Fruit fly (Drosophila melanogaster) whole organism, embryonic: ENCODE measurements around the gene corn.
A peak's percentile ranks its signal among the peaks of the same experiment; 100 is the strongest.

Source experiments
- Aef1 ChIP-seq: fragments of 200-800 bp; sonication (Bioruptor generic); IDR thresholded peaks from 3 replicates; pipeline ENCODE4 v1.3.6; 2022; ENCODE audit warnings: missing biosample characterization, missing genetic modification characterization
- Atf3 ChIP-seq: fragments of 200-800 bp; sonication (Bioruptor generic); optimal IDR thresholded peaks from 3 replicates; lab custom pipeline; 2016; ENCODE audit warnings: missing biosample characterization, missing genetic modification characterization
- Atf6 ChIP-seq: fragments of 200-800 bp; sonication (Bioruptor generic); IDR thresholded peaks from 2 replicates; pipeline ENCODE4 v1.3.6; 2022; ENCODE audit warnings: missing biosample characterization, missing genetic modification characterization
- C15 ChIP-seq: fragments of 200-800 bp; sonication (Bioruptor generic); IDR thresholded peaks from 3 replicates; pipeline ENCODE4 v1.3.6; 2022; ENCODE audit warnings: missing biosample characterization, missing genetic modification characterization
- CG11504 ChIP-seq: fragments of 200-800 bp; sonication (Bioruptor generic); optimal IDR thresholded peaks from 3 replicates; lab custom pipeline; 2019; ENCODE audit warnings: missing biosample characterization, mild to moderate bottlenecking, missing genetic modification characterization, moderate library complexity
- CG11723 ChIP-seq: fragments of 200-800 bp; sonication (Bioruptor generic); optimal IDR thresholded peaks from 2 replicates; lab custom pipeline; 2017; ENCODE audit warnings: missing biosample characterization, mild to moderate bottlenecking, missing genetic modification characterization
- CG12236 ChIP-seq: fragments of 200-800 bp; sonication (Bioruptor generic); optimal IDR thresholded peaks from 2 replicates; lab custom pipeline; 2016; ENCODE audit warnings: missing biosample characterization, missing genetic modification characterization
- CG14860 ChIP-seq: fragments of 200-800 bp; sonication (Bioruptor generic); IDR thresholded peaks from 3 replicates; pipeline ENCODE4 v1.3.6; 2022; ENCODE audit warnings: missing biosample characterization, missing genetic modification characterization; ENCODE audit not compliant: partially characterized antibody
- CG15479 ChIP-seq: fragments of 200-800 bp; sonication (Bioruptor generic); optimal IDR thresholded peaks from 3 replicates; lab custom pipeline; 2019; ENCODE audit warnings: missing biosample characterization, mild to moderate bottlenecking, missing genetic modification characterization, moderate library complexity
- CG16779 ChIP-seq: fragments of 200-800 bp; sonication (Bioruptor generic); IDR thresholded peaks from 2 replicates; pipeline ENCODE4 v1.3.6; 2022; ENCODE audit warnings: missing biosample characterization, missing genetic modification characterization
- CG16815 ChIP-seq: fragments of 200-800 bp; sonication (Bioruptor generic); optimal IDR thresholded peaks from 3 replicates; lab custom pipeline; 2017; ENCODE audit warnings: missing biosample characterization, mild to moderate bottlenecking, missing genetic modification characterization
- CG2120 ChIP-seq: fragments of 200-800 bp; sonication (Bioruptor generic); optimal IDR thresholded peaks from 3 replicates; lab custom pipeline; 2016; ENCODE audit warnings: missing biosample characterization, missing genetic modification characterization
- CG2202 ChIP-seq: fragments of 200-800 bp; sonication (Bioruptor generic); optimal IDR thresholded peaks from 2 replicates; lab custom pipeline; 2018; ENCODE audit warnings: missing biosample characterization, mild to moderate bottlenecking, missing genetic modification characterization
- CG31224 ChIP-seq: fragments of 200-800 bp; sonication (Bioruptor generic); IDR thresholded peaks from 2 replicates; pipeline ENCODE4 v1.3.6; 2022; ENCODE audit warnings: missing biosample characterization, missing genetic modification characterization
- CG34376 ChIP-seq: fragments of 200-800 bp; sonication (Bioruptor generic); optimal IDR thresholded peaks from 2 replicates; lab custom pipeline; 2018; ENCODE audit warnings: missing biosample characterization, mild to moderate bottlenecking, missing genetic modification characterization
- CG4424 ChIP-seq: fragments of 200-800 bp; sonication (Bioruptor generic); optimal IDR thresholded peaks from 3 replicates; lab custom pipeline; 2016; ENCODE audit warnings: missing biosample characterization, missing genetic modification characterization
- CG4707 ChIP-seq: fragments of 200-800 bp; sonication (Bioruptor generic); optimal IDR thresholded peaks from 2 replicates; lab custom pipeline; 2018; ENCODE audit warnings: missing biosample characterization, mild to moderate bottlenecking, missing genetic modification characterization, moderate library complexity
- CG6683 ChIP-seq: fragments of 200-800 bp; sonication (Bioruptor generic); optimal IDR thresholded peaks from 2 replicates; lab custom pipeline; 2017; ENCODE audit warnings: missing biosample characterization, mild to moderate bottlenecking, missing genetic modification characterization, missing genetic modification reagents
- CG7556 ChIP-seq: fragments of 200-800 bp; sonication (Bioruptor generic); optimal IDR thresholded peaks from 2 replicates; lab custom pipeline; 2017; ENCODE audit warnings: missing biosample characterization, mild to moderate bottlenecking, missing genetic modification characterization
- CG7928 ChIP-seq: fragments of 200-800 bp; sonication (Bioruptor generic); optimal IDR thresholded peaks from 2 replicates; lab custom pipeline; 2017; ENCODE audit warnings: missing biosample characterization, mild to moderate bottlenecking, missing genetic modification characterization
- CG8388 ChIP-seq: fragments of 200-800 bp; sonication (Bioruptor generic); optimal IDR thresholded peaks from 2 replicates; lab custom pipeline; 2019; ENCODE audit warnings: missing biosample characterization, mild to moderate bottlenecking, missing genetic modification characterization, moderate library complexity
- CG9817 ChIP-seq: fragments of 200-800 bp; sonication (Bioruptor generic); optimal IDR thresholded peaks from 2 replicates; lab custom pipeline; 2018; ENCODE audit warnings: missing biosample characterization, mild to moderate bottlenecking, missing genetic modification characterization, moderate library complexity
- CoRest ChIP-seq: fragments of 200-800 bp; sonication (Bioruptor generic); optimal IDR thresholded peaks from 3 replicates; lab custom pipeline; 2018; ENCODE audit warnings: missing biosample characterization, mild to moderate bottlenecking, missing genetic modification characterization, moderate library complexity
- D ChIP-seq, 2 experiments: fragments of 200-800 bp in 1 of 2; fragments of >200 bp in 1 of 2; sonication (Bioruptor generic) in 1 of 2; optimal IDR thresholded peaks; 2 replicates in 1 of 2; 3 replicates in 1 of 2; lab custom pipeline; 2017; ENCODE audit warnings: mild to moderate bottlenecking in 1 of 2, missing biosample characterization in 1 of 2, missing genetic modification characterization in 1 of 2, missing genetic modification reagents in 1 of 2
- Dll ChIP-seq: fragments of 200-800 bp; sonication (Bioruptor generic); IDR thresholded peaks from 4 replicates; pipeline ENCODE4 v1.3.6; 2022; ENCODE audit warnings: missing biosample characterization, missing genetic modification characterization; ENCODE audit not compliant: partially characterized antibody
- Gsc ChIP-seq: fragments of 200-800 bp; sonication (Bioruptor generic); IDR thresholded peaks from 2 replicates; pipeline ENCODE4 v1.3.6; 2022; ENCODE audit warnings: missing biosample characterization, missing genetic modification characterization
- Hr51 ChIP-seq, 2 experiments: fragments of 200-800 bp; sonication (Bioruptor generic); optimal IDR thresholded peaks; 2 replicates in 1 of 2; 3 replicates in 1 of 2; lab custom pipeline; 2016 to 2018; ENCODE audit warnings: missing biosample characterization in 2 of 2, missing genetic modification characterization in 2 of 2, mild to moderate bottlenecking in 1 of 2, moderate library complexity in 1 of 2
- NfI ChIP-seq: fragments of 200-800 bp; sonication (Bioruptor generic); optimal IDR thresholded peaks from 3 replicates; lab custom pipeline; 2018; ENCODE audit warnings: missing biosample characterization, mild to moderate bottlenecking, missing genetic modification characterization, moderate library complexity
- Sry-δ ChIP-seq: fragments of 200-800 bp; sonication (Bioruptor generic); optimal IDR thresholded peaks from 2 replicates; lab custom pipeline; 2016; ENCODE audit warnings: missing biosample characterization, missing genetic modification characterization
- Tbp ChIP-seq: fragments of >200 bp; optimal IDR thresholded peaks from 2 replicates; lab custom pipeline; 2018; ENCODE audit warnings: missing biosample characterization, missing genetic modification characterization
- Usf ChIP-seq: fragments of 200-800 bp; sonication (Bioruptor generic); optimal IDR thresholded peaks from 2 replicates; lab custom pipeline; 2017; ENCODE audit warnings: missing genotype, missing biosample characterization, missing genetic modification characterization
- abd-A ChIP-seq: fragments of 200-800 bp; sonication (Bioruptor generic); optimal IDR thresholded peaks from 3 replicates; lab custom pipeline; 2019; ENCODE audit warnings: missing biosample characterization, mild to moderate bottlenecking, missing genetic modification characterization, moderate library complexity
- ato ChIP-seq: fragments of 200-800 bp; sonication (Bioruptor generic); IDR thresholded peaks from 2 replicates; pipeline ENCODE4 v1.3.6; 2022; ENCODE audit warnings: missing biosample characterization, missing genetic modification characterization; ENCODE audit not compliant: partially characterized antibody
- bcd ChIP-seq: fragments of 200-800 bp; sonication (Bioruptor generic); optimal IDR thresholded peaks from 2 replicates; lab custom pipeline; 2017; ENCODE audit warnings: missing biosample characterization, mild to moderate bottlenecking, missing genetic modification characterization
- bowl ChIP-seq: fragments of 200-800 bp; sonication (Bioruptor generic); IDR thresholded peaks from 2 replicates; pipeline ENCODE4 v1.3.6; 2022; ENCODE audit warnings: missing biosample characterization, missing genetic modification characterization
- dysf ChIP-seq: fragments of 200-800 bp; sonication (Bioruptor generic); IDR thresholded peaks from 3 replicates; pipeline ENCODE4 v1.3.6; 2022; ENCODE audit warnings: missing biosample characterization, missing genetic modification characterization
- en ChIP-seq: fragments of 200-800 bp; sonication (Bioruptor generic); optimal IDR thresholded peaks from 2 replicates; lab custom pipeline; 2016; ENCODE audit warnings: missing biosample characterization, missing genetic modification characterization
- eyg ChIP-seq: fragments of 200-800 bp; sonication (Bioruptor generic); optimal IDR thresholded peaks from 3 replicates; lab custom pipeline; 2016; ENCODE audit warnings: missing biosample characterization, missing genetic modification characterization
- hth ChIP-seq: fragments of >200 bp; optimal IDR thresholded peaks from 2 replicates; lab custom pipeline; 2017; ENCODE audit warnings: inconsistent platforms
- jing ChIP-seq: fragments of 200-800 bp; sonication (Bioruptor generic); optimal IDR thresholded peaks from 2 replicates; lab custom pipeline; 2018; ENCODE audit warnings: missing biosample characterization, mild to moderate bottlenecking, missing genetic modification characterization
- otp ChIP-seq: fragments of 200-800 bp; sonication (Bioruptor generic); IDR thresholded peaks from 3 replicates; pipeline ENCODE4, ENCODE4 v1.3.6; 2022; ENCODE audit warnings: missing biosample characterization, missing genetic modification characterization
- peb ChIP-seq: fragments of 200-800 bp; sonication (Bioruptor generic); IDR thresholded peaks from 2 replicates; pipeline ENCODE4 v1.3.6; 2022; ENCODE audit warnings: missing biosample characterization, missing genetic modification characterization
- phol ChIP-seq: fragments of 200-800 bp; sonication (Bioruptor generic); optimal IDR thresholded peaks from 3 replicates; lab custom pipeline; 2018; ENCODE audit warnings: missing biosample characterization, mild to moderate bottlenecking, missing genetic modification characterization, moderate library complexity
- prd ChIP-seq, 3 experiments: fragments of >200 bp in 2 of 3; fragments of 200-800 bp in 1 of 3; sonication (Bioruptor generic) in 1 of 3; optimal IDR thresholded peaks in 2 of 3; IDR thresholded peaks in 1 of 3; 2 replicates in 2 of 3; 3 replicates in 1 of 3; pipeline versions ENCODE4 v1.3.6 to Lab custom; 2017 to 2022; ENCODE audit warnings: missing biosample characterization in 1 of 3, missing genetic modification characterization in 1 of 3
- pzg ChIP-seq: fragments of 200-800 bp; sonication (Bioruptor generic); optimal IDR thresholded peaks from 3 replicates; lab custom pipeline; 2018; ENCODE audit warnings: missing biosample characterization, mild to moderate bottlenecking, missing genetic modification characterization, moderate library complexity
- ranshi ChIP-seq: fragments of 200-800 bp; sonication (Bioruptor generic); IDR thresholded peaks from 2 replicates; pipeline ENCODE4 v1.3.6; 2022; ENCODE audit warnings: missing biosample characterization, missing genetic modification characterization
- repo ChIP-seq: fragments of 200-800 bp; sonication (Bioruptor generic); optimal IDR thresholded peaks from 2 replicates; lab custom pipeline; 2016; ENCODE audit warnings: missing biosample characterization, missing genetic modification characterization
- sens-2 ChIP-seq: fragments of 200-800 bp; sonication (Bioruptor generic); IDR thresholded peaks from 2 replicates; pipeline ENCODE4 v1.3.6; 2022; ENCODE audit warnings: missing biosample characterization, missing genetic modification characterization
- stc ChIP-seq: fragments of 200-800 bp; sonication (Bioruptor generic); IDR thresholded peaks from 2 replicates; pipeline ENCODE4 v1.3.6; 2022; ENCODE audit warnings: missing biosample characterization, missing genetic modification characterization
- tll ChIP-seq, 2 experiments: fragments of 200-800 bp in 1 of 2; fragments of >200 bp in 1 of 2; sonication (Bioruptor generic) in 1 of 2; optimal IDR thresholded peaks; 2 replicates each; lab custom pipeline; 2017 to 2019; ENCODE audit warnings: missing biosample characterization in 2 of 2, missing genetic modification characterization in 2 of 2, mild to moderate bottlenecking in 1 of 2, moderate library complexity in 1 of 2

Gene corn

dm6 chr3L:7155522-7155978 lies 1.3 kb downstream of the corn start (continued):
- TF ChIP-seq en (GFP tag; lab: Kevin White, UChicago) (no peak), Tbp (GFP tag; lab: Kevin White, UChicago) (no peak), Gsc (GFP tag; lab: Robert Waterston, UW) (no peak), hth (lab: Kevin White, UChicago) (no peak), CoRest (tag; lab: Kevin White, UChicago) (peak; percentile 49), Aef1 (no peak), Usf (GFP tag; lab: Kevin White, UChicago) (no peak), CG6683 (GFP tag; lab: Kevin White, UChicago) (no peak), Atf6 (no peak), phol (peak; percentile 43), CG8388 (GFP tag; lab: Kevin White, UChicago) (peak; percentile 7), D (optimal IDR thresholded peaks at IDR 0.05; lab: Kevin White, UChicago) (no peak), D (GFP tag; optimal IDR thresholded peaks at IDR 0.05; lab: Kevin White, UChicago) (no peak), ranshi (GFP tag; lab: Robert Waterston, UW) (no peak), CG11504 (tag; lab: Kevin White, UChicago) (peak; percentile 56), CG11723 (GFP tag; lab: Kevin White, UChicago) (peak; percentile 22), otp (GFP tag; lab: Robert Waterston, UW) (no peak), CG34376 (GFP tag; lab: Kevin White, UChicago) (no peak), CG2120 (GFP tag; lab: Kevin White, UChicago) (peak; percentile 38), Atf3 (no peak), dysf (GFP tag; lab: Robert Waterston, UW) (no peak), abd-A (no peak), repo (GFP tag; lab: Kevin White, UChicago) (no peak), prd (optimal IDR thresholded peaks at IDR 0.05; lab: Kevin White, UChicago) (no peak), prd (GFP tag; IDR thresholded peaks at IDR 0.05; lab: Robert Waterston, UW) (no peak), Sry-δ (GFP tag; lab: Kevin White, UChicago) (no peak), CG7928 (no peak), C15 (GFP tag; lab: Robert Waterston, UW) (no peak), stc (GFP tag; lab: Robert Waterston, UW) (no peak), CG15479 (GFP tag; lab: Kevin White, UChicago) (no peak), CG9817 (no peak), NfI (no peak), CG2202 (tag; lab: Kevin White, UChicago) (no peak), CG4424 (GFP tag; lab: Kevin White, UChicago) (peak; percentile 9), CG16815 (GFP tag; lab: Kevin White, UChicago) (peak; percentile 13), sens-2 (no peak), jing (GFP tag; lab: Kevin White, UChicago) (no peak), pzg (no peak), CG31224 (GFP tag; lab: Robert Waterston, UW) (no peak), ato (GFP tag; lab: Robert Waterston, UW) (no peak), CG4707 (GFP tag; lab: Kevin White, UChicago) (no peak), CG12236 (GFP tag; lab: Kevin White, UChicago) (no peak), bcd (GFP tag; lab: Kevin White, UChicago) (no peak), CG14860 (GFP tag; lab: Robert Waterston, UW) (no peak), peb (GFP tag; lab: Robert Waterston, UW) (no peak), Hr51 (GFP tag; optimal IDR thresholded peaks at IDR 0.05; lab: Kevin White, UChicago) (peak in 1 of 2 experiments; percentile 48), eyg (GFP tag; lab: Kevin White, UChicago) (no peak), tll (GFP tag; optimal IDR thresholded peaks at IDR 0.05; lab: Kevin White, UChicago) (no peak), CG16779 (GFP tag; lab: Robert Waterston, UW) (no peak), Dll (GFP tag; lab: Robert Waterston, UW) (no peak), bowl (GFP tag; lab: Robert Waterston, UW) (no peak), CG7556 (GFP tag; lab: Kevin White, UChicago) (peak; percentile 72)
